Fruit fly (Drosophila melanogaster) whole organism, adult: ENCODE measurements around the gene CG15046.

Experiments
- kay ChIP-seq: fragments of 200-800 bp; sonication (Bioruptor generic); peaks from one replicate; lab custom pipeline; 2016; ENCODE audit warnings: missing biosample characterization, missing genetic modification characterization, borderline replicate concordance
- pad ChIP-seq: fragments of 200-800 bp; sonication (Bioruptor generic); optimal IDR thresholded peaks from 3 replicates; lab custom pipeline; 2017; ENCODE audit warnings: missing biosample characterization, missing genetic modification characterization, mild to moderate bottlenecking, moderate library complexity, missing genetic modification reagents
- toe ChIP-seq: fragments of 200-800 bp; sonication (Bioruptor generic); optimal IDR thresholded peaks from 2 replicates; lab custom pipeline; 2016; ENCODE audit warnings: missing biosample characterization, missing genetic modification characterization

DNA sequence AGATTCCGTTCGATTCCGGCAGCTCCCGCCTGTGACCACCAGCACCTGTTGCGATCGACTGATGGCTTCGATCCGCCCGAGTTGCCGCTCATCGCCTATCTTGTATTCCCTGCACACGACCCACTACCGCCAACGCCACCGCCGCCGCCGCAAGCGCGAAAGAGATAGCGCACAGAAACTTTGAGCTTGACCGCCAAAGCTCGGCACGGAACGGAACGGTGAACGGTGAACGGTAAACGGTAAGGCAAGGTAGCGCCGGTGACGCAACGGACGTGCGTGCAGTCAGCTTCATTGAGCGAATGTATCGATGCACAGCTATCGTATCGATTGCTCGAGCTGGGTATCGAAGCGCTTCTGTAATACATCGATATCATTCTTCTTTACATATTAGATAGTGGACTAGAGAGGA is 22.9 kb upstream of the CG15046 start, which contains the start of gene Ggt-1:
- TF ChIP-seq kay (no peak), pad (GFP tag; lab: Kevin White, UChicago) (peak; percentile 58), toe (GFP tag; lab: Kevin White, UChicago) (no peak)
